Worm (Caenorhabditis elegans): Measurements from ENCODE around the gene T09D3.8.
A peak's percentile ranks its signal among the peaks of the same experiment; 100 is the strongest.

The T09D3.8 gene

DNA sequence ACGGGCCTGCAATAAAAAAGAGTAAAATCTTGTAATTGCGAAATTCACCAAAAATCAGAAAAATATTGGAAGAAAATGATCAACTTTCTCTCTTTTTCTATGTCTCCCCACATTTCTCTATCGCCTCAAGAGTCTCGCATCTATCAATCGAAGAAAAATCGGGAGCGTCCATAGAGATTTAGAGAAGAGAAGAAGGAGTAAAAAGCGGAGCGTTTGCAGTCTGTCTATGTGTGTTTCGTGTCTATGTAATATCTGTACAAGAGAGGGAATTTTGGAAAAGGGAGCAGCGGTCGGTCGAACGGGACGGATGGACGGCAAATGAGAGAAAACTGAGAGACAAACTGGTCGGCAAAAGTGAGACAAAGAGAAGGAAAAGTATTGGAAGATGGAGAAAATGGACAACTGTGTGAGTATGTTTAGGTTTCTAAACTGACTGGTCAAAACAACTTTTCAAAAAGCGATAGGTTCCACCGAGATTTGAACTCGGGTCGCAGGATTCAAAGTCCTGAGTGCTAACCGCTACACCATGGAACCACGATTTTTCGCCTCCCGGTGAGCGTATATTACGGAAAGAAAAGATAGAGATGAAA is 35.2 kb upstream of the T09D3.8 start (continued):
- TF ChIP-seq nhr-25 (tag; optimal IDR thresholded peaks at IDR 0.05), result peak; percentile 20
- TF ChIP-seq ceh-82 (tag; optimal IDR thresholded peaks at IDR 0.05), result no peak
- no peak for TF ChIP-seq fkh-10 (GFP tag; optimal IDR thresholded peaks at IDR 0.05)
- TF ChIP-seq mml-1 (tag; optimal IDR thresholded peaks at IDR 0.05), result no peak
- TF ChIP-seq nhr-23 (tag; optimal IDR thresholded peaks at IDR 0.05), result peak; percentile 9
- no peak for TF ChIP-seq tbx-2 (tag; optimal IDR thresholded peaks at IDR 0.05)
- TF ChIP-seq lin-15B (tag; optimal IDR thresholded peaks at IDR 0.05), result peak; percentile 23
- TF ChIP-seq jun-1 (tag; optimal IDR thresholded peaks at IDR 0.05), result no peak
- peak; percentile 38 for TF ChIP-seq lin-39 (tag; optimal IDR thresholded peaks at IDR 0.05)
- peak; percentile 58 for TF ChIP-seq elt-2 (tag; optimal IDR thresholded peaks at IDR 0.05)
- peak; percentile 71 for TF ChIP-seq pha-4 (tag; optimal IDR thresholded peaks at IDR 0.05)
- TF ChIP-seq daf-12 (tag; optimal IDR thresholded peaks at IDR 0.05), result no peak
- peak; percentile 48 for TF ChIP-seq nfya-1 (tag; optimal IDR thresholded peaks at IDR 0.05; ENCODE audit: insufficient read depth)

DNA sequence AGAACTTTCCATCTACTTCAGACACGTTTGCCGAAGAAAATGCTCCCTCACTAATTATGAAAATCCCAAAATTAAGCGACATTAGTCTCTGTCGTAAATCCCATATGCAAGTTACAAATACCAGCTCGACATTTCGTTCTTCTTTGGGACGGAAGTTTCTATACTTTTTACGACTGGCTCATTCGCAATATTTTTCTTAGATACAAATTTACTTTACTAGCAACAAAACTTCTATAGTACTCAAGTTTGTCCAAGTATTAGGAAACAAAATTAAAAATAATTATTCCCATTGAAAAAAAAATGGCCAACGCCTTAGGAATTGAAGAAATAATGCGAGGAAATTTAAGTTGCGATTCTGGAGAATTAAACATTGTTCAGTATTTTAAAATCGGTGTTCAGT is 34.0 kb upstream of the T09D3.8 start, which contains the start of gene srg-26:
TSS of gene srg-26 (plus strand) at position 301 of the 400 bp plus-strand sequence.
- TF ChIP-seq snpc-4 (tag; optimal IDR thresholded peaks at IDR 0.05) (no peak), lin-39 (tag; optimal IDR thresholded peaks at IDR 0.05) (no peak), ceh-82 (tag; optimal IDR thresholded peaks at IDR 0.05) (no peak), nhr-28 (tag; optimal IDR thresholded peaks at IDR 0.05) (no peak), elt-2 (tag; optimal IDR thresholded peaks at IDR 0.05) (no peak), pqm-1 (tag; optimal IDR thresholded peaks at IDR 0.05) (no peak), unc-62 (GFP tag; optimal IDR thresholded peaks at IDR 0.05) (no peak), nhr-11 (tag; optimal IDR thresholded peaks at IDR 0.05) (no peak)

DNA sequence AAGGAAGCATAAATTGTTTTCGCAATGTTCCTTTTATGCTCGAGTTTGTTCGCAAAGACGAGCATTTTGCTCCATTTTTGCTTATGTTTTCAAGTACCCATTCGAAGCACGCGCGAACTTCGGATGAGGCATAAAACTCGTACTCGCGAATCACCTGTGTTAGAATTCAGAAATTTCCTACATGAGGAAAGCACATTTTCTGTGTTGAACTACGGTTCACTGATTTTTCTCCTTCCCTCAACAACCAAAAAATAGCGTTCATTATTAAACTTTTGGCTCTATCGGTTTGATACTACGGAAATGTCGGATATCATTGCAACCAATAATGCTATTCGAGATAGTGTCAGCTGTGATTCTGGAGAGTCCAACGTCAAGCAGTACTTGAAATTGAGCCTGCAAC is 30.4 kb upstream of the T09D3.8 start, which contains the start of gene srg-28:
TSS of gene srg-28 (plus strand) at position 301 of the 400 bp plus-strand sequence.
- TF ChIP-seq nhr-28 (tag; optimal IDR thresholded peaks at IDR 0.05), result no peak
- no peak for TF ChIP-seq elt-1 (tag; optimal IDR thresholded peaks at IDR 0.05)
- TF ChIP-seq mdl-1 (tag; optimal IDR thresholded peaks at IDR 0.05), result no peak
- no peak for TF ChIP-seq nhr-11 (tag; optimal IDR thresholded peaks at IDR 0.05)
- no peak for TF ChIP-seq jun-1 (tag; optimal IDR thresholded peaks at IDR 0.05)
- no peak for TF ChIP-seq fos-1 (tag; optimal IDR thresholded peaks at IDR 0.05)
- TF ChIP-seq ceh-9 (tag; optimal IDR thresholded peaks at IDR 0.05), result no peak
- TF ChIP-seq nfya-1 (tag; optimal IDR thresholded peaks at IDR 0.05; ENCODE audit: insufficient read depth), result no peak
- TF ChIP-seq unc-39 (tag; optimal IDR thresholded peaks at IDR 0.05), result no peak
- no peak for TF ChIP-seq nhr-12 (tag; optimal IDR thresholded peaks at IDR 0.05)
- no peak for TF ChIP-seq daf-12 (tag; optimal IDR thresholded peaks at IDR 0.05)
- TF ChIP-seq unc-62 (GFP tag; optimal IDR thresholded peaks at IDR 0.05), result no peak
- TF ChIP-seq R02D3.7 (tag; optimal IDR thresholded peaks at IDR 0.05), result no peak
- no peak for TF ChIP-seq ceh-82 (tag; optimal IDR thresholded peaks at IDR 0.05)

- TF ChIP-seq lsy-12 (tag; optimal IDR thresholded peaks at IDR 0.05) (no peak), R02D3.7 (tag; optimal IDR thresholded peaks at IDR 0.05) (no peak)
Observed at ce11 chrV:5336884-5337283, 28.1 kb upstream of the T09D3.8 start, which contains the start of gene srg-29. Gene srg-29, plus strand, starts transcription at chrV:5337184.

- TF ChIP-seq lin-39 (tag; optimal IDR thresholded peaks at IDR 0.05), result no peak
- TF ChIP-seq mml-1 (tag; optimal IDR thresholded peaks at IDR 0.05), result no peak
- no peak for TF ChIP-seq nfya-1 (tag; optimal IDR thresholded peaks at IDR 0.05; ENCODE audit: insufficient read depth)
- no peak for TF ChIP-seq snpc-4 (tag; optimal IDR thresholded peaks at IDR 0.05)
- no peak for TF ChIP-seq fkh-2 (tag; optimal IDR thresholded peaks at IDR 0.05)
- no peak for TF ChIP-seq fos-1 (tag; optimal IDR thresholded peaks at IDR 0.05)
- no peak for TF ChIP-seq unc-62 (GFP tag; optimal IDR thresholded peaks at IDR 0.05)
- TF ChIP-seq ceh-9 (tag; optimal IDR thresholded peaks at IDR 0.05), result no peak
- no peak for TF ChIP-seq ceh-82 (tag; optimal IDR thresholded peaks at IDR 0.05)
- no peak for TF ChIP-seq egl-5 (tag; optimal IDR thresholded peaks at IDR 0.05)
- TF ChIP-seq pqm-1 (tag; optimal IDR thresholded peaks at IDR 0.05), result no peak
- no peak for TF ChIP-seq tbx-2 (tag; optimal IDR thresholded peaks at IDR 0.05)
Observed at ce11 chrV:5339497-5339896, 25.5 kb upstream of the T09D3.8 start, which contains the start of gene srg-27. Gene srg-27, plus strand, starts transcription at chrV:5339797.

- TF ChIP-seq zag-1 (tag; optimal IDR thresholded peaks at IDR 0.05) (no peak), fkh-2 (tag; optimal IDR thresholded peaks at IDR 0.05) (no peak), elt-2 (tag; optimal IDR thresholded peaks at IDR 0.05) (no peak), pqm-1 (tag; optimal IDR thresholded peaks at IDR 0.05) (no peak), tbx-2 (tag; optimal IDR thresholded peaks at IDR 0.05) (no peak), mdl-1 (tag; optimal IDR thresholded peaks at IDR 0.05) (no peak), lin-39 (tag; optimal IDR thresholded peaks at IDR 0.05) (no peak), nhr-67 (tag; optimal IDR thresholded peaks at IDR 0.05) (no peak), ceh-9 (tag; optimal IDR thresholded peaks at IDR 0.05) (no peak), eor-1 (tag; optimal IDR thresholded peaks at IDR 0.05) (no peak), unc-39 (tag; optimal IDR thresholded peaks at IDR 0.05) (no peak), egl-5 (tag; optimal IDR thresholded peaks at IDR 0.05) (no peak), nhr-11 (tag; optimal IDR thresholded peaks at IDR 0.05) (no peak), lsy-12 (tag; optimal IDR thresholded peaks at IDR 0.05) (no peak), ztf-11 (tag; optimal IDR thresholded peaks at IDR 0.05) (no peak), nfya-1 (tag; optimal IDR thresholded peaks at IDR 0.05; ENCODE audit: insufficient read depth) (no peak), skn-1 (tag; optimal IDR thresholded peaks at IDR 0.05) (no peak), jun-1 (tag; optimal IDR thresholded peaks at IDR 0.05) (no peak), hmg-11 (tag; optimal IDR thresholded peaks at IDR 0.05) (no peak), nhr-23 (tag; optimal IDR thresholded peaks at IDR 0.05) (no peak)
Observed at ce11 chrV:5345419-5345818, 19.5 kb upstream of the T09D3.8 start, which contains the start of gene srg-25. Gene srg-25, minus strand, starts transcription at chrV:5345519.
